Fruit fly (Drosophila melanogaster): Measurements from ENCODE around the gene Setd3.

Gene Setd3

DNA sequence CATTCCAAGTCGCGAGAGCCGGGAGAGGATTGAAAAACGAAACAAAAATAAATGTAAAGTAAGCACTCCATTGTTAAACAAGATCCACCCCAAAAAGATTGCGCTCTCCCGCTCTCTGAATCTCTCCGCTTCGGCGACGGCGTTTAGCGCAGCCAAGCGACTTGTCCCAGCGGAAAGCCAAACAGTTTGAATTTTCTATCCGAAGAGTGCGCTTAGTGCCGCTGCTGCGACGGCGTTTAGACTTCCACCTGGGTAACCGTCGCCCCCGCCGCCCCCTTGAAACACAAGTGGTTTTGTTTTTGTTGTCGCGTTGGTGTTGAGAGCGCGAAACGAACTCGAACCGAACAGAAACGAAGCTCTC is 29.9 kb upstream of the Setd3 start, which contains the start of gene Inx2 (continued):
- TF ChIP-seq abd-A (tag; optimal IDR thresholded peaks at IDR 0.05): peak; percentile 18
- no peak for TF ChIP-seq CG1529 (GFP tag; optimal IDR thresholded peaks at IDR 0.05)
- TF ChIP-seq Taf1 (GFP tag; IDR thresholded peaks at IDR 0.05): no peak
- peak; percentile 58; the same call in 1 of the 2 replicates for TF ChIP-seq vvl (GFP tag; IDR thresholded peaks at IDR 0.05)
- no peak for TF ChIP-seq CG14965 (GFP tag; optimal IDR thresholded peaks at IDR 0.05; ENCODE audit: borderline replicate concordance)
- peak; percentile 99 for TF ChIP-seq Deaf1 (tag; optimal IDR thresholded peaks at IDR 0.05)
- no peak for TF ChIP-seq Hr78 (GFP tag; optimal IDR thresholded peaks at IDR 0.05)
- peak; percentile 82 for TF ChIP-seq Adf1 (GFP tag; IDR thresholded peaks at IDR 0.05)
- peak; percentile 48 for TF ChIP-seq CG18599 (GFP tag; optimal IDR thresholded peaks at IDR 0.05)
- no peak for TF ChIP-seq Spps (tag; optimal IDR thresholded peaks at IDR 0.05)
- TF ChIP-seq CG8924 (tag; optimal IDR thresholded peaks at IDR 0.05): peak; percentile 32
- no peak for TF ChIP-seq CG17912 (GFP tag; optimal IDR thresholded peaks at IDR 0.05)
- no peak for TF ChIP-seq ap (GFP tag; IDR thresholded peaks at IDR 0.05)
- TF ChIP-seq YL-1 (GFP tag; optimal IDR thresholded peaks at IDR 0.05): peak; percentile 0
- TF ChIP-seq Opbp (GFP tag; IDR thresholded peaks at IDR 0.05; ENCODE audit: partially characterized antibody): peak; percentile 64; the same call in 1 of the 3 replicates
- TF ChIP-seq sens-2 (GFP tag; IDR thresholded peaks at IDR 0.05): no peak
- TF ChIP-seq CG10274 (GFP tag; optimal IDR thresholded peaks at IDR 0.05): no peak
- TF ChIP-seq en (GFP tag; optimal IDR thresholded peaks at IDR 0.05): no peak
- TF ChIP-seq MTF-1 (GFP tag; optimal IDR thresholded peaks at IDR 0.05; ENCODE audit: borderline replicate concordance): peak; percentile 29
- TF ChIP-seq so (GFP tag; IDR thresholded peaks at IDR 0.05): 0 out of 3 replicates have a peak, but pooled peaks have one; percentile 10
- TF ChIP-seq Sin3A (optimal IDR thresholded peaks at IDR 0.05): no peak
- TF ChIP-seq CG11456 (GFP tag; IDR thresholded peaks at IDR 0.05): no peak
- no peak for TF ChIP-seq CG9876 (GFP tag; optimal IDR thresholded peaks at IDR 0.05)
- TF ChIP-seq CG4404 (GFP tag; IDR thresholded peaks at IDR 0.05): no peak
- TF ChIP-seq CG9437 (GFP tag; optimal IDR thresholded peaks at IDR 0.05): no peak
- no peak for TF ChIP-seq bowl (GFP tag; IDR thresholded peaks at IDR 0.05)
- TF ChIP-seq CG2116 (GFP tag; optimal IDR thresholded peaks at IDR 0.05): no peak
- TF ChIP-seq bigmax (GFP tag; optimal IDR thresholded peaks at IDR 0.05): no peak
- no peak for TF ChIP-seq CG10979 (tag; optimal IDR thresholded peaks at IDR 0.05)
- TF ChIP-seq CG9727 (GFP tag; optimal IDR thresholded peaks at IDR 0.05): no peak
- no peak for TF ChIP-seq unpg (GFP tag; optimal IDR thresholded peaks at IDR 0.05)
- peak; percentile 9 for TF ChIP-seq Bteb2 (GFP tag; optimal IDR thresholded peaks at IDR 0.05)
- peak; percentile 47 for TF ChIP-seq lilli (GFP tag; optimal IDR thresholded peaks at IDR 0.05)
- no peak for TF ChIP-seq Eip74EF (GFP tag; optimal IDR thresholded peaks at IDR 0.05)
- no peak for TF ChIP-seq fd102C (GFP tag; optimal IDR thresholded peaks at IDR 0.05)
- TF ChIP-seq Ravus (GFP tag; IDR thresholded peaks at IDR 0.05): no peak
- no peak for TF ChIP-seq Atf6 (GFP tag; IDR thresholded peaks at IDR 0.05)
- TF ChIP-seq Poxn (GFP tag; IDR thresholded peaks at IDR 0.05): no peak
- TF ChIP-seq lov (optimal IDR thresholded peaks at IDR 0.05): no peak
- TF ChIP-seq lov (GFP tag; IDR thresholded peaks at IDR 0.05): no peak
- TF ChIP-seq CG14050 (GFP tag; IDR thresholded peaks at IDR 0.05): no peak; the same call in 2 of the 3 replicates
